Worm (Caenorhabditis elegans) whole organism, L4 larva: ENCODE results near the gene H40L08.2.

Experiments used
- R02D3.7 ChIP-seq: fragments of 150-350 bp; sonication (generic microtip); optimal IDR thresholded peaks from 3 replicates; lab custom pipeline; 2014; ENCODE audit warnings: missing biosample characterization, missing genetic modification characterization
- Y75B8A.6 ChIP-seq: fragments of 200-800 bp; sonication (Bioruptor generic); IDR thresholded peaks from 2 replicates; pipeline ENCODE4 v1.3.6; 2022; ENCODE audit warnings: missing genetic modification reagents, missing genetic modification characterization, missing compliant biosample characterization
- aha-1 ChIP-seq: fragments of 150-350 bp; peaks from one replicate; lab custom pipeline; 2014; ENCODE audit warnings: missing biosample characterization, missing genetic modification characterization
- ceh-28 ChIP-seq: fragments of 150-350 bp; optimal IDR thresholded peaks from 2 replicates; lab custom pipeline; 2014; ENCODE audit warnings: missing biosample characterization, missing genetic modification reagents, missing genetic modification characterization
- dpl-1 ChIP-seq: fragments of 150-350 bp; optimal IDR thresholded peaks from 2 replicates; lab custom pipeline; 2014; ENCODE audit warnings: missing biosample characterization, missing genetic modification reagents, missing genetic modification characterization
- nhr-11 ChIP-seq: fragments of 150-350 bp; optimal IDR thresholded peaks from 2 replicates; lab custom pipeline; 2014; ENCODE audit warnings: missing biosample characterization, missing genetic modification characterization
- rbr-2 ChIP-seq: sonication (generic microtip); optimal IDR thresholded peaks from 2 replicates; lab custom pipeline; 2016; ENCODE audit warnings: missing genotype, missing genetic modification characterization, missing compliant biosample characterization
- saeg-2 ChIP-seq: fragments of 200-800 bp; sonication (Bioruptor generic); IDR thresholded peaks from 2 replicates; pipeline ENCODE4 v1.3.6; 2022; ENCODE audit warnings: missing genetic modification reagents, missing genetic modification characterization, missing compliant biosample characterization

- TF ChIP-seq R02D3.7 (no peak), aha-1 (tag; lab: Kevin White, UChicago) (no peak), dpl-1 (GFP tag; lab: Kevin White, UChicago) (no peak), ceh-28 (tag; lab: Kevin White, UChicago) (no peak), rbr-2 (no peak), Y75B8A.6 (GFP tag; lab: Robert Waterston, UW) (no peak), nhr-11 (tag; lab: Kevin White, UChicago) (no peak), saeg-2 (no peak)
Observed at ce11 chrX:15041340-15041739, 36.2 kb downstream of the H40L08.2 start.
